Worm (Caenorhabditis elegans) whole organism, early embryonic: ENCODE measurements around the gene C35B1.2.

ENCODE experiments used
- ama-1 ChIP-seq: fragments of 150-350 bp; optimal IDR thresholded peaks from 2 replicates; lab custom pipeline; 2014
- scrt-1 ChIP-seq: fragments of 200-800 bp; sonication (Bioruptor generic); IDR thresholded peaks from 2 replicates; pipeline ENCODE4 v1.3.6; 2022; ENCODE audit warnings: missing genetic modification characterization, missing compliant biosample characterization

ce11 chrIV:4080846-4081245, 5.2 kb upstream of the C35B1.2 start, which contains the start of the genes C35B1.9 and C35B1.3:
- no peak for TF ChIP-seq ama-1 (lab: Kevin White, UChicago)
- TF ChIP-seq scrt-1 (GFP tag; lab: Robert Waterston, UW) = no peak
